Worm (Caenorhabditis elegans): ENCODE measurements around the gene Y37D8A.29.

Gene Y37D8A.29

DNA sequence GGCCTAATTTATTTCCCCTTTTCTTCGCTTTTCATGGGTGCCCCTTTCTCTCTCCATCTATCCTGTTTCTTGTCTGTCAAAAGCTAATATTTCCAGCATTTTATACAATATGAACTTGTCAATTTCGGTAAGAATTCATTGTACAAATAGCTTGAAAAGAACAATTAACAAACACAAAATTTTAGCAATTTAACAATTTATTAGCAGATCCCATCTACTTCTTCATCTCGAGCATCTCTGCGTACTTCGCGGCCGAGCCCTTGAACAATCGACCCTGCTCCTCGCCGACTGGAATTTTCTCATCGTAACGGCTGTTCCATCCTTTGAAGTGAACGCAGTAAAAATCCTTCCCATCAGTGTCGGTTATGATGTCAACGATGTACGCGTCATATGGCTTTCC lies 15.8 kb downstream of the Y37D8A.29 start (continued):
- TF ChIP-seq snpc-4 (GFP tag; optimal IDR thresholded peaks at IDR 0.05) (no peak), snpc-4 (tag; optimal IDR thresholded peaks at IDR 0.05) (no peak), Y79H2A.3 (GFP tag; conservative IDR thresholded peaks at IDR 0.05) (0 out of 2 replicates have a peak, but pooled peaks have one; percentile 42)

ce11 chrIII:12874606-12875066 lies 16.8 kb downstream of the Y37D8A.29 start, which contains the start of the genes mrg-1 and spcs-2:
Gene mrg-1, minus strand, starts transcription at chrIII:12874656.
Gene spcs-2, plus strand, starts transcription at chrIII:12875031.
- no peak for TF ChIP-seq hlh-26 (GFP tag; conservative IDR thresholded peaks at IDR 0.05)
- peak; percentile 84 for TF ChIP-seq madf-6 (GFP tag; IDR thresholded peaks at IDR 0.05)
- TF ChIP-seq madf-10 (tag; optimal IDR thresholded peaks at IDR 0.05) = peak; percentile 68
- TF ChIP-seq madf-8 (GFP tag; conservative IDR thresholded peaks at IDR 0.05) = no peak
- TF ChIP-seq ceh-100 (GFP tag; IDR thresholded peaks at IDR 0.05) = peak; percentile 94
- no peak for TF ChIP-seq Y53F4B.3 (GFP tag; IDR thresholded peaks at IDR 0.05)
- 0 out of 2 replicates have a peak, but pooled peaks have one; percentile 4 for TF ChIP-seq zfh-2 (GFP tag; conservative IDR thresholded peaks at IDR 0.05)
- TF ChIP-seq T07F8.4 (tag; optimal IDR thresholded peaks at IDR 0.05) = peak; percentile 50
- peak; percentile 89 for TF ChIP-seq madf-3 (GFP tag; IDR thresholded peaks at IDR 0.05)
- peak; percentile 15 for TF ChIP-seq hrde-1 (tag; optimal IDR thresholded peaks at IDR 0.05; ENCODE audit: borderline replicate concordance)
- TF ChIP-seq let-607 (tag; optimal IDR thresholded peaks at IDR 0.05) = peak in 1 of 2 experiments; percentile 49
- TF ChIP-seq F10E7.11 (tag; optimal IDR thresholded peaks at IDR 0.05) = no peak
- TF ChIP-seq F57C9.4 (tag; optimal IDR thresholded peaks at IDR 0.05) = no peak
- TF ChIP-seq pbrm-1 (GFP tag; IDR thresholded peaks at IDR 0.05) = peak; percentile 91
- peak; percentile 95 for TF ChIP-seq lin-54 (GFP tag; optimal IDR thresholded peaks at IDR 0.05)
- no peak for TF ChIP-seq F22D6.2 (tag; optimal IDR thresholded peaks at IDR 0.05)
- 0 out of 2 replicates have a peak, but pooled peaks have one; percentile 32 for TF ChIP-seq ztf-6 (GFP tag; IDR thresholded peaks at IDR 0.05)
- TF ChIP-seq ztf-22 (GFP tag; optimal IDR thresholded peaks at IDR 0.05) = no peak
- peak; percentile 63 for TF ChIP-seq tbp1 (GFP tag; optimal IDR thresholded peaks at IDR 0.05)
- TF ChIP-seq snpc-3.4 (tag; optimal IDR thresholded peaks at IDR 0.05) = peak; percentile 88
- TF ChIP-seq somi-1 (GFP tag; optimal IDR thresholded peaks at IDR 0.05) = no peak
- peak; percentile 59; the same call in 1 of the 2 replicates for TF ChIP-seq attf-3 (GFP tag; conservative IDR thresholded peaks at IDR 0.05)
- TF ChIP-seq F39B2.1 (GFP tag; IDR thresholded peaks at IDR 0.05) = no peak
- no peak for TF ChIP-seq Y56A3A.18 (GFP tag; IDR thresholded peaks at IDR 0.05)
- TF ChIP-seq nfya-2 (GFP tag; IDR thresholded peaks at IDR 0.05) = no peak
- TF ChIP-seq sdz-38 (tag; optimal IDR thresholded peaks at IDR 0.05) = no peak
- peak; percentile 44 for TF ChIP-seq rpc-1 (optimal IDR thresholded peaks at IDR 0.05)
- peak; percentile 3 for TF ChIP-seq rpc-1 (tag; optimal IDR thresholded peaks at IDR 0.05)
- peak; percentile 81 for TF ChIP-seq tlf-1 (GFP tag; optimal IDR thresholded peaks at IDR 0.05)
- TF ChIP-seq lin-26 (GFP tag; IDR thresholded peaks at IDR 0.05) = peak; percentile 48; the same call in 1 of the 2 replicates
- peak; percentile 52 for TF ChIP-seq K12H6.12 (tag; optimal IDR thresholded peaks at IDR 0.05)
- TF ChIP-seq ceh-27 (GFP tag; optimal IDR thresholded peaks at IDR 0.05) = peak; percentile 71
- TF ChIP-seq bed-2 (GFP tag; IDR thresholded peaks at IDR 0.05) = no peak
- no peak for TF ChIP-seq bed-1 (GFP tag; IDR thresholded peaks at IDR 0.05)
- TF ChIP-seq lsl-1 (GFP tag; optimal IDR thresholded peaks at IDR 0.05) = peak; percentile 75
- TF ChIP-seq die-1 (tag; optimal IDR thresholded peaks at IDR 0.05) = no peak
- TF ChIP-seq snpc-1.3 (tag; optimal IDR thresholded peaks at IDR 0.05; ENCODE audit: insufficient read depth) = peak; percentile 88
- 0 out of 2 replicates have a peak, but pooled peaks have one; percentile 13 for TF ChIP-seq hmg-20 (GFP tag; IDR thresholded peaks at IDR 0.05)
- TF ChIP-seq tbx-9 (tag; optimal IDR thresholded peaks at IDR 0.05; ENCODE audit: borderline replicate concordance) = no peak
- TF ChIP-seq chd-7 (tag; optimal IDR thresholded peaks at IDR 0.05) = no peak
- TF ChIP-seq rec-8 (tag; optimal IDR thresholded peaks at IDR 0.05) = peak in 1 of 2 experiments; percentile 32
- TF ChIP-seq unc-62 (GFP tag; optimal IDR thresholded peaks at IDR 0.05) = no peak
- TF ChIP-seq ceh-40 (GFP tag; IDR thresholded peaks at IDR 0.05) = no peak
